Worm (Caenorhabditis elegans) whole organism, L2 larva: ENCODE data around the gene C03H5.5.

Experiments
- C34F6.9 ChIP-seq: fragments of 150-350 bp; optimal IDR thresholded peaks from 2 replicates; lab custom pipeline; 2014; ENCODE audit warnings: missing biosample characterization, missing genetic modification characterization
- F13H6.1 ChIP-seq: sonication (generic microtip); optimal IDR thresholded peaks from 2 replicates; lab custom pipeline; 2016; ENCODE audit warnings: missing genetic modification characterization, missing compliant biosample characterization
- R02D3.7 ChIP-seq: fragments of 150-350 bp; optimal IDR thresholded peaks from 2 replicates; lab custom pipeline; 2014; ENCODE audit warnings: missing biosample characterization, missing genetic modification characterization
- Y55F3AM.14 ChIP-seq: fragments of 200-800 bp; sonication (Bioruptor generic); optimal IDR thresholded peaks from 2 replicates; lab custom pipeline; 2018; ENCODE audit warnings: mild to moderate bottlenecking, missing genetic modification characterization, missing compliant biosample characterization
- ZK546.5 ChIP-seq: sonication (generic microtip); optimal IDR thresholded peaks from 2 replicates; lab custom pipeline; 2017; ENCODE audit warnings: missing biosample characterization, missing genetic modification characterization
- ama-1 ChIP-seq: fragments of 150-350 bp; optimal IDR thresholded peaks from 2 replicates; lab custom pipeline; 2018; ENCODE audit warnings: inconsistent platforms
- blmp-1 ChIP-seq: sonication (generic microtip); optimal IDR thresholded peaks from 2 replicates; lab custom pipeline; 2017; ENCODE audit warnings: missing genetic modification characterization, mild to moderate bottlenecking, missing compliant biosample characterization, antibody characterized with exemption, moderate library complexity; ENCODE audit not compliant: insufficient read depth
- ceh-16 ChIP-seq: fragments of 150-350 bp; optimal IDR thresholded peaks from 2 replicates; lab custom pipeline; 2014; ENCODE audit warnings: missing biosample characterization, missing genetic modification characterization
- ceh-82 ChIP-seq: fragments of 150-350 bp; optimal IDR thresholded peaks from 2 replicates; lab custom pipeline; 2014; ENCODE audit warnings: missing biosample characterization, missing genetic modification characterization
- elt-1 ChIP-seq: fragments of 150-350 bp; optimal IDR thresholded peaks from 2 replicates; lab custom pipeline; 2014; ENCODE audit warnings: missing biosample characterization, missing genetic modification characterization
- elt-3 ChIP-seq: sonication (generic microtip); optimal IDR thresholded peaks from 2 replicates; lab custom pipeline; 2017; ENCODE audit warnings: missing biosample characterization, missing genetic modification characterization
- fos-1 ChIP-seq: fragments of 150-350 bp; optimal IDR thresholded peaks from 2 replicates; lab custom pipeline; 2014; ENCODE audit warnings: missing biosample characterization, missing genetic modification characterization
- gmeb-1 ChIP-seq: fragments of 150-350 bp; optimal IDR thresholded peaks from 2 replicates; lab custom pipeline; 2014; ENCODE audit warnings: missing biosample characterization, missing genetic modification characterization
- lin-13 ChIP-seq: fragments of 150-350 bp; optimal IDR thresholded peaks from 2 replicates; lab custom pipeline; 2014; ENCODE audit warnings: missing biosample characterization, missing genetic modification reagents, missing genetic modification characterization
- lin-39 ChIP-seq: fragments of 150-350 bp; optimal IDR thresholded peaks from 2 replicates; lab custom pipeline; 2014; ENCODE audit warnings: missing biosample characterization, missing genetic modification reagents, missing genetic modification characterization
- lsy-2 ChIP-seq, 2 experiments: fragments of 150-350 bp in 1 of 2; sonication (generic microtip) in 1 of 2; optimal IDR thresholded peaks; 2 replicates each; lab custom pipeline; 2014 to 2017; ENCODE audit warnings: missing biosample characterization in 2 of 2, missing genetic modification characterization in 2 of 2
- mbf-1 ChIP-seq: sonication (generic microtip); optimal IDR thresholded peaks from 2 replicates; lab custom pipeline; 2017; ENCODE audit warnings: missing biosample characterization, missing genetic modification characterization
- mdl-1 ChIP-seq, 2 experiments: fragments of 150-350 bp in 1 of 2; sonication (generic microtip) in 1 of 2; optimal IDR thresholded peaks; 2 replicates each; lab custom pipeline; 2017; ENCODE audit warnings: missing biosample characterization in 2 of 2, missing genetic modification characterization in 2 of 2
- nhr-10 ChIP-seq: sonication (generic microtip); optimal IDR thresholded peaks from 2 replicates; lab custom pipeline; 2017; ENCODE audit warnings: missing biosample characterization, missing genetic modification characterization
- nhr-11 ChIP-seq: fragments of 150-350 bp; optimal IDR thresholded peaks from 2 replicates; lab custom pipeline; 2014; ENCODE audit warnings: missing biosample characterization, missing genetic modification characterization
- nhr-12 ChIP-seq: fragments of 150-350 bp; optimal IDR thresholded peaks from 2 replicates; lab custom pipeline; 2014; ENCODE audit warnings: missing biosample characterization, missing genetic modification characterization
- nhr-129 ChIP-seq: fragments of 150-350 bp; optimal IDR thresholded peaks from 2 replicates; lab custom pipeline; 2014; ENCODE audit warnings: missing biosample characterization, missing genetic modification characterization
- nhr-21 ChIP-seq: fragments of 150-350 bp; optimal IDR thresholded peaks from 2 replicates; lab custom pipeline; 2014; ENCODE audit warnings: missing biosample characterization, missing genetic modification characterization
- nhr-23 ChIP-seq: fragments of 150-350 bp; optimal IDR thresholded peaks from 2 replicates; lab custom pipeline; 2014; ENCODE audit warnings: missing biosample characterization, missing genetic modification reagents, missing genetic modification characterization
- nhr-237 ChIP-seq: fragments of 150-350 bp; optimal IDR thresholded peaks from 2 replicates; lab custom pipeline; 2014; ENCODE audit warnings: missing biosample characterization, missing genetic modification characterization
- nhr-25 ChIP-seq: fragments of 150-350 bp; sonication (generic microtip); optimal IDR thresholded peaks from 3 replicates; lab custom pipeline; 2014; ENCODE audit warnings: missing biosample characterization, missing genetic modification characterization
- nhr-6 ChIP-seq: fragments of 150-350 bp; optimal IDR thresholded peaks from 2 replicates; lab custom pipeline; 2014; ENCODE audit warnings: missing biosample characterization, missing genetic modification characterization
- nhr-77 ChIP-seq: fragments of 150-350 bp; optimal IDR thresholded peaks from 2 replicates; lab custom pipeline; 2014; ENCODE audit warnings: missing biosample characterization, missing genetic modification characterization
- peb-1 ChIP-seq: fragments of 150-350 bp; optimal IDR thresholded peaks from 2 replicates; lab custom pipeline; 2014; ENCODE audit warnings: missing biosample characterization, missing genetic modification characterization
- sem-4 ChIP-seq: fragments of 150-350 bp; optimal IDR thresholded peaks from 2 replicates; lab custom pipeline; 2014; ENCODE audit warnings: missing biosample characterization, missing genetic modification reagents, missing genetic modification characterization
- skn-1 ChIP-seq: sonication (generic microtip); optimal IDR thresholded peaks from 2 replicates; lab custom pipeline; 2017; ENCODE audit warnings: missing biosample characterization, missing genetic modification characterization
- sma-3 ChIP-seq: sonication (generic microtip); optimal IDR thresholded peaks from 2 replicates; lab custom pipeline; 2016; ENCODE audit warnings: missing genetic modification reagents, missing genetic modification characterization, missing compliant biosample characterization
- sma-9 ChIP-seq, 2 experiments: fragments of 150-350 bp in 1 of 2; sonication (generic microtip) in 1 of 2; optimal IDR thresholded peaks; 2 replicates each; lab custom pipeline; 2014 to 2016; ENCODE audit warnings: missing genetic modification characterization in 2 of 2, mild to moderate bottlenecking in 1 of 2, missing biosample characterization in 1 of 2, missing compliant biosample characterization in 1 of 2, missing genetic modification reagents in 1 of 2, moderate library complexity in 1 of 2
- snpc-4 ChIP-seq: fragments of 150-350 bp; optimal IDR thresholded peaks from 2 replicates; lab custom pipeline; 2014; ENCODE audit warnings: missing biosample characterization, missing genetic modification characterization
- unc-39 ChIP-seq: fragments of 150-350 bp; optimal IDR thresholded peaks from 2 replicates; lab custom pipeline; 2014; ENCODE audit warnings: missing biosample characterization, missing genetic modification characterization
- unc-55 ChIP-seq: fragments of 150-350 bp; sonication (generic microtip); optimal IDR thresholded peaks from 3 replicates; lab custom pipeline; 2014; ENCODE audit warnings: missing biosample characterization, missing genetic modification reagents, missing genetic modification characterization
- unc-62 ChIP-seq: fragments of 150-350 bp; optimal IDR thresholded peaks from 2 replicates; lab custom pipeline; 2014; ENCODE audit warnings: missing biosample characterization, missing genetic modification reagents, missing genetic modification characterization
- zag-1 ChIP-seq: fragments of 150-350 bp; optimal IDR thresholded peaks from 2 replicates; lab custom pipeline; 2014; ENCODE audit warnings: missing biosample characterization, missing genetic modification characterization
- ztf-1 ChIP-seq: fragments of 200-800 bp; sonication (Bioruptor generic); conservative IDR thresholded peaks from 2 replicates; pipeline ENCODE4 v1.3.6; 2022; ENCODE audit warnings: missing genetic modification characterization, missing compliant biosample characterization
- ztf-4 ChIP-seq: fragments of 150-350 bp; optimal IDR thresholded peaks from 2 replicates; lab custom pipeline; 2014; ENCODE audit warnings: missing biosample characterization, missing genetic modification characterization

The C03H5.5 gene

ce11 chrII:371549-371948, 13.6 kb downstream of the C03H5.5 start:
- TF ChIP-seq unc-62 (GFP tag; lab: Kevin White, UChicago): no peak
- TF ChIP-seq ztf-1 (GFP tag; lab: Robert Waterston, UW): no peak
- TF ChIP-seq ztf-4: no peak
- TF ChIP-seq F13H6.1 (tag; lab: Kevin White, UChicago): no peak

- TF ChIP-seq ceh-82 (tag; lab: Kevin White, UChicago) (no peak), gmeb-1 (tag; lab: Kevin White, UChicago) (no peak)
Measured at ce11 chrII:370394-370793, 14.8 kb downstream of the C03H5.5 start.

- TF ChIP-seq gmeb-1 (tag; lab: Kevin White, UChicago): no peak
- no peak for TF ChIP-seq blmp-1 (tag; lab: Kevin White, UChicago)
- no peak for TF ChIP-seq nhr-23 (tag; lab: Kevin White, UChicago)
- no peak for TF ChIP-seq unc-39
- TF ChIP-seq peb-1 (tag; lab: Kevin White, UChicago): no peak
- no peak for TF ChIP-seq nhr-6 (tag; lab: Kevin White, UChicago)
- no peak for TF ChIP-seq nhr-12 (tag; lab: Kevin White, UChicago)
- TF ChIP-seq mbf-1: no peak
- no peak for TF ChIP-seq lin-39 (tag; lab: Kevin White, UChicago)
- TF ChIP-seq sem-4 (tag; lab: Kevin White, UChicago): no peak
- no peak for TF ChIP-seq lsy-2 (tag; optimal IDR thresholded peaks at IDR 0.05; lab: Kevin White, UChicago)
- TF ChIP-seq C34F6.9 (tag; lab: Kevin White, UChicago): no peak
- TF ChIP-seq Y55F3AM.14 (GFP tag; lab: Kevin White, UChicago): no peak
- no peak for TF ChIP-seq ztf-4
Measured at ce11 chrII:367455-367854, 17.7 kb downstream of the C03H5.5 start, which contains the start of gene ptr-3. Gene ptr-3, minus strand, starts transcription at chrII:367555.

ce11 chrII:356969-357368, 28.2 kb downstream of the C03H5.5 start, which contains the start of gene dmsr-4:
Gene dmsr-4, minus strand, starts transcription at chrII:357069.
- TF ChIP-seq mdl-1 (tag; optimal IDR thresholded peaks at IDR 0.05; lab: Kevin White, UChicago) (no peak), nhr-77 (tag; lab: Kevin White, UChicago) (no peak), nhr-25 (no peak), C34F6.9 (tag; lab: Kevin White, UChicago) (no peak), nhr-21 (tag; lab: Kevin White, UChicago) (no peak), sma-3 (GFP tag; lab: Kevin White, UChicago) (no peak)
- TF ChIP-seq, all 48 proteins: peak for 0

ce11 chrII:354494-354893, 30.7 kb downstream of the C03H5.5 start:
- no peak for TF ChIP-seq nhr-10 (tag; lab: Kevin White, UChicago)
- no peak for TF ChIP-seq ceh-82 (tag; lab: Kevin White, UChicago)
- TF ChIP-seq elt-3: no peak
- TF ChIP-seq skn-1 (tag; lab: Kevin White, UChicago): no peak
- no peak for TF ChIP-seq unc-55 (GFP tag; lab: Kevin White, UChicago)
- no peak for TF ChIP-seq Y55F3AM.14 (GFP tag; lab: Kevin White, UChicago)
- no peak for TF ChIP-seq sem-4 (tag; lab: Kevin White, UChicago)
- no peak for TF ChIP-seq nhr-237 (tag; lab: Kevin White, UChicago)

ce11 chrII:349749-350148, 35.4 kb downstream of the C03H5.5 start:
- TF ChIP-seq ceh-82 (tag; lab: Kevin White, UChicago) (no peak), unc-55 (GFP tag; lab: Kevin White, UChicago) (no peak), nhr-77 (tag; lab: Kevin White, UChicago) (no peak), nhr-25 (no peak), snpc-4 (tag; lab: Kevin White, UChicago) (no peak), ceh-16 (tag; lab: Kevin White, UChicago) (no peak), elt-3 (no peak), unc-39 (no peak)

ce11 chrII:347734-348133, 37.4 kb downstream of the C03H5.5 start, which contains the start of gene D1069.3:
Gene D1069.3, minus strand, starts transcription at chrII:347891.
- TF ChIP-seq ZK546.5 (tag; lab: Kevin White, UChicago) (no peak), ama-1 (lab: Kevin White, UChicago) (no peak), mbf-1 (no peak), nhr-25 (no peak), ztf-4 (no peak), fos-1 (tag; lab: Kevin White, UChicago) (no peak), elt-3 (no peak), sma-9 (GFP tag; optimal IDR thresholded peaks at IDR 0.05; lab: Kevin White, UChicago) (no peak), sma-9 (tag; optimal IDR thresholded peaks at IDR 0.05; lab: Kevin White, UChicago) (no peak), elt-1 (tag; lab: Kevin White, UChicago) (no peak), unc-62 (GFP tag; lab: Kevin White, UChicago) (no peak), peb-1 (tag; lab: Kevin White, UChicago) (no peak), lin-13 (GFP tag; lab: Kevin White, UChicago) (peak; percentile 6), blmp-1 (tag; lab: Kevin White, UChicago) (no peak), nhr-11 (no peak), snpc-4 (tag; lab: Kevin White, UChicago) (no peak), lsy-2 (tag; optimal IDR thresholded peaks at IDR 0.05; lab: Kevin White, UChicago) (peak; percentile 29 to 59), zag-1 (no peak), R02D3.7 (no peak), sma-3 (GFP tag; lab: Kevin White, UChicago) (no peak), nhr-129 (tag; lab: Kevin White, UChicago) (no peak)
